Worm (Caenorhabditis elegans): ENCODE data around the gene fbxa-90.

DNA sequence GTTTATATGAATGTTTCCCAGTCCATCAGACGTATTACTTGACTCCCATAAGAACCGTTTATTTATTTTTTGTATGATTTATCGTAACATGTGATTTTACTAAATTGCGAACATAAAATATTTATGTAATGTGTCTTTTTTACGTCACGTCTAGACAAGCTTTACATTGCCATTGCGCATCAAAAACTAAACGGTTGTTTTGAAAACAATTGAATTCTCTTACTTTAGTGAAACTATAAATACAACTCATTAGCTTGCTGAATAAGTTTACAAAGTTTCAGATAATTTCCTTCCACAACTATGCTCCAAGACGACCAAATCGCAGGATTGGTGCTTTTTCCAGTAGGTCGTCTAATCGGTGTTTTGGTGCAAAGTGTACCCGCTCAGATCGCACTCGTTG is 8.3 kb downstream of the fbxa-90 start, which contains the start of gene srx-54:
- TF ChIP-seq lin-39 (tag; optimal IDR thresholded peaks at IDR 0.05) (no peak), ceh-28 (tag; optimal IDR thresholded peaks at IDR 0.05) (no peak), unc-62 (GFP tag; optimal IDR thresholded peaks at IDR 0.05) (no peak), nhr-11 (tag; optimal IDR thresholded peaks at IDR 0.05) (no peak), ama-1 (optimal IDR thresholded peaks at IDR 0.05) (no peak), fos-1 (tag; optimal IDR thresholded peaks at IDR 0.05) (no peak), snpc-4 (tag; optimal IDR thresholded peaks at IDR 0.05) (no peak), egl-5 (tag; optimal IDR thresholded peaks at IDR 0.05) (no peak), mdl-1 (tag; optimal IDR thresholded peaks at IDR 0.05) (no peak), lsy-12 (tag; optimal IDR thresholded peaks at IDR 0.05) (no peak), skn-1 (tag; optimal IDR thresholded peaks at IDR 0.05) (no peak), R02D3.7 (tag; optimal IDR thresholded peaks at IDR 0.05) (no peak)
